Worm (Caenorhabditis elegans) whole organism, L4/young adult: Measurements from ENCODE around the gene ctf-18.

Experiments
- W03F9.2 ChIP-seq: fragments of 150-350 bp; optimal IDR thresholded peaks from 2 replicates; lab custom pipeline; 2014; ENCODE audit warnings: missing biosample characterization, missing genetic modification characterization
- him-1 ChIP-seq: sonication (generic microtip); optimal IDR thresholded peaks from 2 replicates; lab custom pipeline; 2016; ENCODE audit warnings: missing genotype, missing genetic modification reagents, missing genetic modification characterization, missing compliant biosample characterization

DNA sequence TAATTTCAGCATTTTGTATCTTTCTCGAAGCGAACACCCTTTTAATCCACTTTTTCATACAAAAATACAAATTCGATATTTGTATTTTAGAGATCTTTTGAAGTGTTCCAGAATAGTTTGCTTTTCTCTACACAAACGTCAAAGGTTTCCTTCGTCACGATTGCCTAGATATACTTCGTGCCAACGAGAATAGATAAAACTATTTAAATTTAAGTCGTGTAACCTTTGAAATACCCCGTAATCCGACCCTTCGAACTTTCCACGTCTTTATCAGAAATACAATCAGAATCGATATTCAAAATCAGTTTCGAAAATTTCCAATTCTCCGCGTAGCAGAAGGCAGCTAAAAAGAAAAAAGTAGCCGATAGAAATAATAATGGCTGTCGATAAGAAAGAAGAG, 36.1 kb downstream of the ctf-18 start, which contains the start of gene ttbk-5:
- TF ChIP-seq W03F9.2 (tag; lab: Kevin White, UChicago), result no peak
- no peak for TF ChIP-seq him-1
